In genomic region chrII:11312223-11312622, ce11 we compare ENCODE assay signal across 2 worm cellular contexts.
TF ChIP-seq lines count a peak whose summit lies in the region.

TSS of gene T24F1.7 (plus strand) at chrII:11312523.

TF ChIP-seq in whole organism, L4 larva, 104 proteins besides CTCF, POLR2A, EP300 and RAD21:
- TF ChIP-seq nhr-42 (GFP tag; IDR thresholded peaks at IDR 0.05; lab: Robert Waterston, UW) (no peak), mdt-29 (GFP tag; IDR thresholded peaks at IDR 0.05; lab: Robert Waterston, UW) (no peak), F44E2.7 (GFP tag; IDR thresholded peaks at IDR 0.05; lab: Robert Waterston, UW) (no peak), duxl-1 (tag; optimal IDR thresholded peaks at IDR 0.05; lab: Kevin White, UChicago; ENCODE audit: poor library complexity) (no peak), egl-43 (GFP tag; IDR thresholded peaks at IDR 0.05; lab: Robert Waterston, UW) (no peak), nhr-10 (tag; optimal IDR thresholded peaks at IDR 0.05; lab: Kevin White, UChicago) (no peak), set-16 (GFP tag; IDR thresholded peaks at IDR 0.05; lab: Robert Waterston, UW) (peak; percentile 34; the same call in 1 of the 2 replicates), cey-2 (tag; optimal IDR thresholded peaks at IDR 0.05; lab: Kevin White, UChicago; ENCODE audit: borderline replicate concordance, insufficient read depth) (no peak), T26A8.4 (GFP tag; IDR thresholded peaks at IDR 0.05; lab: Robert Waterston, UW) (no peak), D1046.2 (GFP tag; IDR thresholded peaks at IDR 0.05; lab: Robert Waterston, UW) (0 out of 2 replicates have a peak, but pooled peaks have one; percentile 5), nhr-102 (tag; optimal IDR thresholded peaks at IDR 0.05; lab: Kevin White, UChicago) (no peak), madf-9 (GFP tag; conservative IDR thresholded peaks at IDR 0.05; lab: Robert Waterston, UW) (no peak), daf-8 (GFP tag; IDR thresholded peaks at IDR 0.05; lab: Robert Waterston, UW) (no peak), jun-1 (tag; optimal IDR thresholded peaks at IDR 0.05; lab: Kevin White, UChicago) (no peak), mdl-1 (tag; optimal IDR thresholded peaks at IDR 0.05; lab: Kevin White, UChicago) (no peak), arid-1 (GFP tag; conservative IDR thresholded peaks at IDR 0.05; lab: Robert Waterston, UW) (no peak), egl-27 (tag; optimal IDR thresholded peaks at IDR 0.05; lab: Kevin White, UChicago) (no peak), nhr-48 (tag; optimal IDR thresholded peaks at IDR 0.05; lab: Kevin White, UChicago) (no peak), skn-1 (tag; optimal IDR thresholded peaks at IDR 0.05; lab: Kevin White, UChicago) (no peak), ceh-62 (tag; optimal IDR thresholded peaks at IDR 0.05; lab: Kevin White, UChicago) (no peak), ceh-82 (tag; optimal IDR thresholded peaks at IDR 0.05; lab: Kevin White, UChicago) (no peak), mes-2 (tag; optimal IDR thresholded peaks at IDR 0.05; lab: Kevin White, UChicago; ENCODE audit: poor library complexity, severe bottlenecking) (no peak), Y105C5A.15 (GFP tag; IDR thresholded peaks at IDR 0.05; lab: Robert Waterston, UW) (no peak), aha-1 (tag; lab: Kevin White, UChicago) (peak; percentile 72), madf-5 (GFP tag; IDR thresholded peaks at IDR 0.05; lab: Robert Waterston, UW) (no peak)
TF ChIP-seq in whole organism, L4 larva: peak in this region for 3.

TF ChIP-seq in whole organism, midembryonic, 9 proteins besides CTCF, POLR2A, EP300 and RAD21:
- TF ChIP-seq tab-1 (GFP tag; IDR thresholded peaks at IDR 0.05; lab: Robert Waterston, UW) (0 out of 2 replicates have a peak, but pooled peaks have one; percentile 13), ref-1 (GFP tag; conservative IDR thresholded peaks at IDR 0.05; lab: Robert Waterston, UW) (no peak)
TF ChIP-seq in whole organism, midembryonic: peak in this region for 1.
